Fruit fly (Drosophila melanogaster) whole organism: Measurements from ENCODE around the gene CG34030.

Source experiments
- CG8478 ChIP-seq: fragments of >200 bp; optimal IDR thresholded peaks from 2 replicates; lab custom pipeline; 2018; ENCODE audit warnings: inconsistent platforms
- Dll ChIP-seq: fragments of >200 bp; optimal IDR thresholded peaks from 2 replicates; lab custom pipeline; 2017
- EcR ChIP-seq, 2 experiments: fragments of >200 bp; optimal IDR thresholded peaks; 2 replicates each; lab custom pipeline; 2017; ENCODE audit warnings: missing biosample characterization in 2 of 2, missing genetic modification characterization in 2 of 2, missing genetic modification reagents in 2 of 2
- pan ChIP-seq: fragments of >200 bp; optimal IDR thresholded peaks from 2 replicates; lab custom pipeline; 2017
- psq ChIP-seq: fragments of >200 bp; optimal IDR thresholded peaks from 2 replicates; lab custom pipeline; 2017
- usp ChIP-seq: fragments of >200 bp; optimal IDR thresholded peaks from 2 replicates; lab custom pipeline; 2017; ENCODE audit warnings: missing biosample characterization, missing genetic modification characterization, mixed read lengths

Gene CG34030

dm6 chr3L:7035037-7035436 is 40.0 kb downstream of the CG34030 start:
- TF ChIP-seq pan (lab: Kevin White, UChicago) (no peak), psq (no peak)

DNA sequence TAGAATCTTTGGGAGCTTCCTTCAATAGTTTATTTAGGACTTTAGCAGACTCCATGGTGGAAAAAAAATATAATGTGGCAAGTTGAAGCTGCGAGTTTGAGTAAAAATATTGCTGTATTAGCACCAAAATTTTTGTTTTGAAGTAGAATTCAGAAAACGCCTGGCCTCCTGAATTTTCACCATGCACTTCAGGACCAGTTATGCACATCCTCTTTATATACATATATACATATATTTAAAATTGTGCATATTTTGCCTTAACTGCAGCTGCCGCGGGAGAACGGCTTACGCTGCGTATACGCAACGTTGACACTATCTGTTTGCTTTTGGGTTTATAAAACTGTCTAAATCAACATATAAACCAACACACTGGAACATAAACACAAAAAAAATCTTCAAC is 48.4 kb downstream of the CG34030 start, which contains the start of gene CG17744:
Gene CG17744, minus strand, starts transcription at position 101 of the 400 bp plus-strand sequence.
- no peak for TF ChIP-seq psq
- TF ChIP-seq Dll (lab: Kevin White, UChicago): no peak
- TF ChIP-seq usp (GFP tag; lab: Kevin White, UChicago): no peak
- TF ChIP-seq CG8478 (lab: Kevin White, UChicago): no peak
- TF ChIP-seq EcR (GFP tag; optimal IDR thresholded peaks at IDR 0.05; lab: Kevin White, UChicago): no peak
